Fruit fly (Drosophila melanogaster): ENCODE measurements around the gene CG14995.

CG14995 gene

dm6 chr3L:4128579-4128978 is 25.5 kb upstream of the CG14995 start:
- TF ChIP-seq topi (GFP tag; optimal IDR thresholded peaks at IDR 0.05): no peak
- no peak for TF ChIP-seq OdsH (GFP tag; optimal IDR thresholded peaks at IDR 0.05)
- no peak for TF ChIP-seq CG31627 (GFP tag; optimal IDR thresholded peaks at IDR 0.05)
- no peak for TF ChIP-seq pdm3 (GFP tag; optimal IDR thresholded peaks at IDR 0.05)

dm6 chr3L:4125709-4126108 is 22.7 kb upstream of the CG14995 start:
- TF ChIP-seq CG11902 (GFP tag; optimal IDR thresholded peaks at IDR 0.05): no peak
- TF ChIP-seq Sox14 (GFP tag; optimal IDR thresholded peaks at IDR 0.05): no peak
- TF ChIP-seq CG11294 (GFP tag; IDR thresholded peaks at IDR 0.05): no peak
- no peak for TF ChIP-seq Ets96B (tag; optimal IDR thresholded peaks at IDR 0.05)
- no peak for TF ChIP-seq Eip93F (GFP tag; optimal IDR thresholded peaks at IDR 0.05)
- TF ChIP-seq CG15336 (GFP tag; IDR thresholded peaks at IDR 0.05): no peak
- TF ChIP-seq CG3032 (tag; optimal IDR thresholded peaks at IDR 0.05): no peak
- no peak for TF ChIP-seq Hr39 (GFP tag; optimal IDR thresholded peaks at IDR 0.05)
- TF ChIP-seq ss (GFP tag; optimal IDR thresholded peaks at IDR 0.05): no peak
- TF ChIP-seq Sox102F (GFP tag; optimal IDR thresholded peaks at IDR 0.05): no peak
- TF ChIP-seq CG6854 (GFP tag; optimal IDR thresholded peaks at IDR 0.05): no peak
- no peak for TF ChIP-seq fd85E (GFP tag; optimal IDR thresholded peaks at IDR 0.05)
- TF ChIP-seq CG32006 (GFP tag; optimal IDR thresholded peaks at IDR 0.05): no peak

dm6 chr3L:4122185-4122767 is 19.2 kb upstream of the CG14995 start, which contains the start of gene Chd64:
TSS of gene Chd64 (minus strand) at chr3L:4122388.
- TF ChIP-seq CG34406 (GFP tag; optimal IDR thresholded peaks at IDR 0.05) (no peak), fkh (GFP tag; optimal IDR thresholded peaks at IDR 0.05) (peak; percentile 1), dac (GFP tag; optimal IDR thresholded peaks at IDR 0.05) (no peak), CG6854 (GFP tag; optimal IDR thresholded peaks at IDR 0.05) (peak; percentile 76), CG11294 (GFP tag; IDR thresholded peaks at IDR 0.05) (0 out of 2 replicates have a peak, but pooled peaks have one; percentile 13), Eip78C (GFP tag) (peak; percentile 68), esn (GFP tag; optimal IDR thresholded peaks at IDR 0.05) (peak; percentile 54), eg (GFP tag; IDR thresholded peaks at IDR 0.05) (peak; percentile 64; the same call in 2 of the 3 replicates), CG8119 (GFP tag; IDR thresholded peaks at IDR 0.05) (0 out of 3 replicates have a peak, but pooled peaks have one; percentile 30), Lpt (GFP tag; optimal IDR thresholded peaks at IDR 0.05) (peak; percentile 45), CG32006 (GFP tag; optimal IDR thresholded peaks at IDR 0.05) (no peak), Sox102F (GFP tag; optimal IDR thresholded peaks at IDR 0.05) (peak; percentile 61), Hr38 (GFP tag; optimal IDR thresholded peaks at IDR 0.05) (no peak), Hr4 (GFP tag; optimal IDR thresholded peaks at IDR 0.05) (peak; percentile 21), CG7368 (GFP tag; optimal IDR thresholded peaks at IDR 0.05) (peak; percentile 21), lz (GFP tag; optimal IDR thresholded peaks at IDR 0.05) (peak; percentile 50), CG3032 (tag; optimal IDR thresholded peaks at IDR 0.05) (peak; percentile 27), CG6163 (GFP tag; IDR thresholded peaks at IDR 0.05) (0 out of 3 replicates have a peak, but pooled peaks have one; percentile 43), svp (GFP tag) (peak; percentile 86), Eip75B (GFP tag; optimal IDR thresholded peaks at IDR 0.05) (peak; percentile 35), topi (GFP tag; optimal IDR thresholded peaks at IDR 0.05) (peak; percentile 45), Smox (GFP tag; optimal IDR thresholded peaks at IDR 0.05) (no peak), CG16779 (tag; optimal IDR thresholded peaks at IDR 0.05) (peak; percentile 54), CG6792 (GFP tag; optimal IDR thresholded peaks at IDR 0.05) (peak; percentile 47), vri (GFP tag; optimal IDR thresholded peaks at IDR 0.05) (peak; percentile 98)

- peak; percentile 41 for TF ChIP-seq svp (GFP tag)
- peak; percentile 52 for TF ChIP-seq Eip78C (GFP tag)
- TF ChIP-seq Eip93F (GFP tag; optimal IDR thresholded peaks at IDR 0.05): no peak
These were observed 18.5 kb upstream of the CG14995 start for dm6 chr3L:4121589-4121988.
